Fruit fly (Drosophila melanogaster) whole organism, embryonic: Measurements from ENCODE around the gene nudC.

Experiments
- B-H2 ChIP-seq: fragments of 200-800 bp; sonication (Bioruptor generic); optimal IDR thresholded peaks from 2 replicates; lab custom pipeline; 2018; ENCODE audit warnings: missing biosample characterization, mild to moderate bottlenecking, missing genetic modification characterization
- CG10979 ChIP-seq: fragments of 200-800 bp; sonication (Bioruptor generic); optimal IDR thresholded peaks from 2 replicates; lab custom pipeline; 2018; ENCODE audit warnings: missing biosample characterization, mild to moderate bottlenecking, missing genetic modification characterization, moderate library complexity
- CG3407 ChIP-seq: fragments of 200-800 bp; sonication (Bioruptor generic); optimal IDR thresholded peaks from 2 replicates; lab custom pipeline; 2018; ENCODE audit warnings: missing biosample characterization, mild to moderate bottlenecking, missing genetic modification characterization
- CG9215 ChIP-seq: fragments of 200-800 bp; sonication (Bioruptor generic); IDR thresholded peaks from 2 replicates; pipeline ENCODE4 v1.3.6; 2022; ENCODE audit warnings: missing biosample characterization, missing genetic modification characterization
- Dfd ChIP-seq, 2 experiments: fragments of >200 bp; optimal IDR thresholded peaks; 2 replicates each; lab custom pipeline; 2017; ENCODE audit warnings: missing biosample characterization in 2 of 2, missing genetic modification characterization in 2 of 2
- Dref ChIP-seq: fragments of 200-800 bp; sonication (Bioruptor generic); IDR thresholded peaks from 2 replicates; pipeline ENCODE4 v1.3.6; 2022; ENCODE audit warnings: missing biosample characterization, missing genetic modification characterization
- gcm2 ChIP-seq: fragments of 200-800 bp; sonication (Bioruptor generic); optimal IDR thresholded peaks from 2 replicates; lab custom pipeline; 2016; ENCODE audit warnings: missing biosample characterization, missing genetic modification characterization
- lbe ChIP-seq: fragments of 200-800 bp; sonication (Bioruptor generic); optimal IDR thresholded peaks from 2 replicates; lab custom pipeline; 2016; ENCODE audit warnings: missing biosample characterization, mild to moderate bottlenecking, missing genetic modification characterization
- phol ChIP-seq: fragments of 200-800 bp; sonication (Bioruptor generic); optimal IDR thresholded peaks from 3 replicates; lab custom pipeline; 2018; ENCODE audit warnings: missing biosample characterization, mild to moderate bottlenecking, missing genetic modification characterization, moderate library complexity
- sens-2 ChIP-seq: fragments of 200-800 bp; sonication (Bioruptor generic); IDR thresholded peaks from 2 replicates; pipeline ENCODE4 v1.3.6; 2022; ENCODE audit warnings: missing biosample characterization, missing genetic modification characterization
- sug ChIP-seq: fragments of 200-800 bp; optimal IDR thresholded peaks from 2 replicates; lab custom pipeline; 2019; ENCODE audit warnings: missing biosample characterization, mild to moderate bottlenecking, missing genetic modification characterization, moderate library complexity

dm6 chr3L:16786728-16787127, 18.1 kb upstream of the nudC start, which contains the start of gene eIF3e:
- no peak; the same call in 1 of the 2 replicates for TF ChIP-seq CG9215
- no peak for TF ChIP-seq lbe
- no peak for TF ChIP-seq sens-2 (GFP tag; lab: Robert Waterston, UW)
- no peak for TF ChIP-seq CG10979 (tag; lab: Kevin White, UChicago)
- no peak for TF ChIP-seq CG3407
- no peak for TF ChIP-seq sug (tag; lab: Kevin White, UChicago)
- TF ChIP-seq B-H2 (GFP tag; lab: Kevin White, UChicago) = no peak
- no peak for TF ChIP-seq Dfd (GFP tag; optimal IDR thresholded peaks at IDR 0.05; lab: Kevin White, UChicago)
- no peak for TF ChIP-seq gcm2
- TF ChIP-seq Dref = no peak
- peak; percentile 77 for TF ChIP-seq phol
